Fruit fly (Drosophila melanogaster) whole organism, embryonic: ENCODE measurements around the gene Nepl13.

Experiments
- Ada2b ChIP-seq: fragments of 200-800 bp; sonication (Bioruptor generic); IDR thresholded peaks from 2 replicates; pipeline ENCODE4 v1.3.6; 2022; ENCODE audit warnings: missing biosample characterization, missing genetic modification characterization
- Blimp-1 ChIP-seq: fragments of 200-800 bp; sonication (Bioruptor generic); optimal IDR thresholded peaks from 3 replicates; lab custom pipeline; 2018; ENCODE audit warnings: missing biosample characterization, missing genetic modification characterization, mild to moderate bottlenecking, moderate library complexity, missing genetic modification reagents
- BtbVII ChIP-seq: fragments of 200-800 bp; sonication (Bioruptor generic); optimal IDR thresholded peaks from 3 replicates; lab custom pipeline; 2017; ENCODE audit warnings: missing biosample characterization, mild to moderate bottlenecking, missing genetic modification characterization
- CG10431 ChIP-seq: fragments of 200-800 bp; sonication (Bioruptor generic); optimal IDR thresholded peaks from 3 replicates; lab custom pipeline; 2018; ENCODE audit warnings: missing biosample characterization, mild to moderate bottlenecking, missing genetic modification characterization
- CG12219 ChIP-seq: fragments of 200-800 bp; sonication (Bioruptor generic); optimal IDR thresholded peaks from 3 replicates; lab custom pipeline; 2018; ENCODE audit warnings: missing biosample characterization, mild to moderate bottlenecking, missing genetic modification characterization
- CG12236 ChIP-seq: fragments of 200-800 bp; sonication (Bioruptor generic); optimal IDR thresholded peaks from 2 replicates; lab custom pipeline; 2016; ENCODE audit warnings: missing biosample characterization, missing genetic modification characterization
- CG13894 ChIP-seq: fragments of 200-800 bp; sonication (Bioruptor generic); optimal IDR thresholded peaks from 3 replicates; lab custom pipeline; 2018; ENCODE audit warnings: missing biosample characterization, mild to moderate bottlenecking, missing genetic modification characterization, moderate library complexity
- CG14667 ChIP-seq: fragments of 200-800 bp; sonication (Bioruptor generic); IDR thresholded peaks from 2 replicates; pipeline ENCODE4 v1.3.6; 2022; ENCODE audit warnings: missing biosample characterization, missing genetic modification characterization
- CG14710 ChIP-seq: fragments of 200-800 bp; sonication (Bioruptor generic); optimal IDR thresholded peaks from 3 replicates; lab custom pipeline; 2019; ENCODE audit warnings: missing biosample characterization, mild to moderate bottlenecking, missing genetic modification characterization, moderate library complexity
- CG15601 ChIP-seq: fragments of 200-800 bp; sonication (Bioruptor generic); optimal IDR thresholded peaks from 3 replicates; lab custom pipeline; 2019; ENCODE audit warnings: missing biosample characterization, mild to moderate bottlenecking, missing genetic modification characterization, moderate library complexity
- CG17328 ChIP-seq: fragments of 200-800 bp; sonication (Bioruptor generic); IDR thresholded peaks from 2 replicates; pipeline ENCODE4 v1.3.6; 2022; ENCODE audit warnings: missing biosample characterization, missing genetic modification characterization
- CG17568 ChIP-seq: fragments of 200-800 bp; sonication (Bioruptor generic); optimal IDR thresholded peaks from 2 replicates; lab custom pipeline; 2018; ENCODE audit warnings: missing biosample characterization, mild to moderate bottlenecking, missing genetic modification characterization, moderate library complexity
- CG2129 ChIP-seq: fragments of 200-800 bp; sonication (Bioruptor generic); IDR thresholded peaks from 2 replicates; pipeline ENCODE4 v1.3.6; 2022; ENCODE audit warnings: missing biosample characterization, missing genetic modification characterization; ENCODE audit not compliant: partially characterized antibody
- CG30020 ChIP-seq: fragments of 200-800 bp; optimal IDR thresholded peaks from 2 replicates; lab custom pipeline; 2019; ENCODE audit warnings: missing biosample characterization, mild to moderate bottlenecking, missing genetic modification characterization, moderate library complexity
- CG30403 ChIP-seq: fragments of 200-800 bp; sonication (Bioruptor generic); optimal IDR thresholded peaks from 3 replicates; lab custom pipeline; 2016; ENCODE audit warnings: missing biosample characterization, missing genetic modification characterization
- CG3995 ChIP-seq: fragments of 200-800 bp; sonication (Bioruptor generic); optimal IDR thresholded peaks from 3 replicates; lab custom pipeline; 2016; ENCODE audit warnings: missing biosample characterization, missing genetic modification characterization
- CG4360 ChIP-seq: fragments of 200-800 bp; sonication (Bioruptor generic); IDR thresholded peaks from 2 replicates; pipeline ENCODE4 v1.3.6; 2022; ENCODE audit warnings: missing biosample characterization, missing genetic modification characterization
- CG6254 ChIP-seq: fragments of 200-800 bp; sonication (Bioruptor generic); optimal IDR thresholded peaks from 3 replicates; lab custom pipeline; 2017; ENCODE audit warnings: mild to moderate bottlenecking, missing biosample characterization, missing genetic modification reagents, missing genetic modification characterization
- CG7372 ChIP-seq: fragments of 200-800 bp; sonication (Bioruptor generic); IDR thresholded peaks from 2 replicates; pipeline ENCODE4 v1.3.6; 2022; ENCODE audit warnings: missing biosample characterization, missing genetic modification characterization
- CG8281 ChIP-seq: fragments of 200-800 bp; sonication (Bioruptor generic); optimal IDR thresholded peaks from 2 replicates; lab custom pipeline; 2018; ENCODE audit warnings: missing biosample characterization, mild to moderate bottlenecking, missing genetic modification characterization, moderate library complexity
- CG8765 ChIP-seq: fragments of 200-800 bp; sonication (Bioruptor generic); IDR thresholded peaks from 2 replicates; pipeline ENCODE4 v1.3.6; 2022; ENCODE audit warnings: missing biosample characterization, missing genetic modification characterization
- CG8944 ChIP-seq: fragments of 200-800 bp; sonication (Bioruptor generic); optimal IDR thresholded peaks from 3 replicates; lab custom pipeline; 2016; ENCODE audit warnings: missing biosample characterization, missing genetic modification characterization
- CG9797 ChIP-seq: fragments of 200-800 bp; sonication (Bioruptor generic); optimal IDR thresholded peaks from 3 replicates; lab custom pipeline; 2018; ENCODE audit warnings: missing biosample characterization, mild to moderate bottlenecking, missing genetic modification characterization
- Dip2 ChIP-seq: fragments of 200-800 bp; sonication (Bioruptor generic); IDR thresholded peaks from 2 replicates; pipeline ENCODE4 v1.3.6; 2022; ENCODE audit warnings: missing biosample characterization, missing genetic modification characterization
- Doc3 ChIP-seq: fragments of 200-800 bp; sonication (Bioruptor generic); IDR thresholded peaks from 3 replicates; pipeline ENCODE4 v1.3.6; 2022; ENCODE audit warnings: missing biosample characterization, missing genetic modification characterization; ENCODE audit not compliant: partially characterized antibody
- Fer1 ChIP-seq: fragments of 200-800 bp; sonication (Bioruptor generic); optimal IDR thresholded peaks from 2 replicates; lab custom pipeline; 2017; ENCODE audit warnings: missing biosample characterization, mild to moderate bottlenecking, missing genetic modification characterization
- MESR4 ChIP-seq: fragments of 200-800 bp; sonication (Bioruptor generic); optimal IDR thresholded peaks from 2 replicates; lab custom pipeline; 2018; ENCODE audit warnings: missing biosample characterization, mild to moderate bottlenecking, missing genetic modification characterization, moderate library complexity
- MTF-1 ChIP-seq: fragments of 200-800 bp; sonication (Bioruptor generic); optimal IDR thresholded peaks from 2 replicates; lab custom pipeline; 2018; ENCODE audit warnings: missing biosample characterization, mild to moderate bottlenecking, missing genetic modification characterization, borderline replicate concordance
- Mes4 ChIP-seq: fragments of 200-800 bp; sonication (Bioruptor generic); optimal IDR thresholded peaks from 2 replicates; lab custom pipeline; 2016; ENCODE audit warnings: missing biosample characterization, missing genetic modification characterization
- Nf-YB ChIP-seq: fragments of 200-800 bp; sonication (Bioruptor generic); optimal IDR thresholded peaks from 3 replicates; lab custom pipeline; 2019; ENCODE audit warnings: missing biosample characterization, mild to moderate bottlenecking, missing genetic modification characterization, moderate library complexity
- Oaz ChIP-seq: fragments of 200-800 bp; sonication (Bioruptor generic); IDR thresholded peaks from 2 replicates; pipeline ENCODE4 v1.3.6; 2022; ENCODE audit warnings: missing biosample characterization, missing genetic modification characterization
- Sox102F ChIP-seq: fragments of 200-800 bp; sonication (Bioruptor generic); optimal IDR thresholded peaks from 2 replicates; lab custom pipeline; 2018; ENCODE audit warnings: missing biosample characterization, mild to moderate bottlenecking, missing genetic modification characterization, moderate library complexity
- Spps ChIP-seq: fragments of 200-800 bp; sonication (Bioruptor generic); optimal IDR thresholded peaks from 2 replicates; lab custom pipeline; 2018; ENCODE audit warnings: missing biosample characterization, mild to moderate bottlenecking, missing genetic modification characterization
- Tbp ChIP-seq: fragments of >200 bp; optimal IDR thresholded peaks from 2 replicates; lab custom pipeline; 2018; ENCODE audit warnings: missing biosample characterization, missing genetic modification characterization
- bcd ChIP-seq: fragments of 200-800 bp; sonication (Bioruptor generic); optimal IDR thresholded peaks from 2 replicates; lab custom pipeline; 2017; ENCODE audit warnings: missing biosample characterization, mild to moderate bottlenecking, missing genetic modification characterization
- btn ChIP-seq: fragments of 200-800 bp; sonication (Bioruptor generic); optimal IDR thresholded peaks from 2 replicates; lab custom pipeline; 2016; ENCODE audit warnings: missing biosample characterization, missing genetic modification characterization
- cato ChIP-seq: fragments of 200-800 bp; sonication (Bioruptor generic); optimal IDR thresholded peaks from 2 replicates; lab custom pipeline; 2016; ENCODE audit warnings: missing biosample characterization, missing genetic modification characterization, borderline replicate concordance
- cwo ChIP-seq: fragments of 200-800 bp; sonication (Bioruptor generic); optimal IDR thresholded peaks from 3 replicates; lab custom pipeline; 2017; ENCODE audit warnings: missing biosample characterization, missing genetic modification characterization, mild to moderate bottlenecking, moderate library complexity, missing genetic modification reagents
- dati ChIP-seq: fragments of 200-800 bp; sonication (Bioruptor generic); IDR thresholded peaks from 2 replicates; pipeline ENCODE4 v1.3.6; 2022; ENCODE audit warnings: missing biosample characterization, missing genetic modification characterization
- dmrt99B ChIP-seq: fragments of 200-800 bp; sonication (Bioruptor generic); optimal IDR thresholded peaks from 2 replicates; lab custom pipeline; 2018; ENCODE audit warnings: missing biosample characterization, mild to moderate bottlenecking, missing genetic modification characterization, moderate library complexity
- fd96Cb ChIP-seq: fragments of 200-800 bp; sonication (Bioruptor generic); optimal IDR thresholded peaks from 2 replicates; lab custom pipeline; 2018; ENCODE audit warnings: missing biosample characterization, mild to moderate bottlenecking, missing genetic modification characterization, moderate library complexity
- ham ChIP-seq: fragments of 200-800 bp; sonication (Bioruptor generic); IDR thresholded peaks from 2 replicates; pipeline ENCODE4 v1.3.6; 2022; ENCODE audit warnings: missing biosample characterization, missing genetic modification characterization
- ind ChIP-seq: fragments of 200-800 bp; sonication (Bioruptor generic); optimal IDR thresholded peaks from 3 replicates; lab custom pipeline; 2016; ENCODE audit warnings: missing biosample characterization, missing genetic modification characterization
- ken ChIP-seq: fragments of 200-800 bp; sonication (Bioruptor generic); IDR thresholded peaks from 3 replicates; pipeline ENCODE4 v1.3.6; 2022; ENCODE audit warnings: missing biosample characterization, missing genetic modification characterization
- kni ChIP-seq: fragments of 200-800 bp; sonication (Bioruptor generic); optimal IDR thresholded peaks from 3 replicates; lab custom pipeline; 2017; ENCODE audit warnings: mild to moderate bottlenecking, missing biosample characterization, missing genetic modification reagents, missing genetic modification characterization
- lilli ChIP-seq: fragments of 200-800 bp; sonication (Bioruptor generic); optimal IDR thresholded peaks from 3 replicates; lab custom pipeline; 2016; ENCODE audit warnings: missing biosample characterization, missing genetic modification characterization
- pita ChIP-seq: fragments of 200-800 bp; sonication (Bioruptor generic); optimal IDR thresholded peaks from 2 replicates; lab custom pipeline; 2017; ENCODE audit warnings: missing biosample characterization, mild to moderate bottlenecking, missing genetic modification characterization
- sd ChIP-seq: fragments of 200-800 bp; sonication (Bioruptor generic); optimal IDR thresholded peaks from 3 replicates; lab custom pipeline; 2018; ENCODE audit warnings: missing biosample characterization, mild to moderate bottlenecking, missing genetic modification characterization, moderate library complexity
- seq ChIP-seq: fragments of 200-800 bp; sonication (Bioruptor generic); IDR thresholded peaks from 2 replicates; pipeline ENCODE4 v1.3.6; 2022; ENCODE audit warnings: missing biosample characterization, missing genetic modification characterization
- sna ChIP-seq: fragments of 200-800 bp; sonication (Bioruptor generic); IDR thresholded peaks from 2 replicates; pipeline ENCODE4 v1.3.6; 2022; ENCODE audit warnings: missing biosample characterization, missing genetic modification characterization; ENCODE audit not compliant: partially characterized antibody
- vfl ChIP-seq: fragments of 200-800 bp; sonication (Bioruptor generic); optimal IDR thresholded peaks from 2 replicates; lab custom pipeline; 2016; ENCODE audit warnings: missing biosample characterization, missing genetic modification characterization

Gene Nepl13

dm6 chr3R:22781412-22781811, 20.5 kb upstream of the Nepl13 start (continued):
- TF ChIP-seq CG10431 (no peak), sd (tag; lab: Kevin White, UChicago) (peak; percentile 22), MTF-1 (no peak), CG9797 (GFP tag; lab: Kevin White, UChicago) (no peak), Ada2b (no peak), vfl (GFP tag; lab: Kevin White, UChicago) (no peak), ind (GFP tag; lab: Kevin White, UChicago) (no peak), Doc3 (GFP tag; lab: Robert Waterston, UW) (no peak), CG4360 (GFP tag; lab: Robert Waterston, UW) (no peak), dati (no peak), fd96Cb (tag; lab: Kevin White, UChicago) (no peak), Dip2 (GFP tag; lab: Robert Waterston, UW) (no peak), CG12236 (GFP tag; lab: Kevin White, UChicago) (no peak), CG30020 (tag; lab: Kevin White, UChicago) (no peak), bcd (GFP tag; lab: Kevin White, UChicago) (no peak), ham (GFP tag; lab: Robert Waterston, UW) (no peak), btn (GFP tag; lab: Kevin White, UChicago) (no peak), CG2129 (GFP tag; lab: Robert Waterston, UW) (no peak), kni (GFP tag; lab: Kevin White, UChicago) (no peak), CG12219 (GFP tag; lab: Kevin White, UChicago) (peak; percentile 28), Oaz (GFP tag; lab: Robert Waterston, UW) (no peak), lilli (GFP tag; lab: Kevin White, UChicago) (no peak), CG17328 (GFP tag; lab: Robert Waterston, UW) (no peak), MESR4 (GFP tag; lab: Kevin White, UChicago) (no peak), CG7372 (GFP tag; lab: Robert Waterston, UW) (no peak), CG8281 (tag; lab: Kevin White, UChicago) (no peak), CG30403 (GFP tag; lab: Kevin White, UChicago) (no peak), Tbp (no peak), ken (GFP tag; lab: Robert Waterston, UW) (0 out of 3 replicates have a peak, but pooled peaks have one; percentile 46), sna (GFP tag; lab: Robert Waterston, UW) (no peak), CG3995 (GFP tag; lab: Kevin White, UChicago) (no peak), Mes4 (GFP tag; lab: Kevin White, UChicago) (no peak), CG14710 (tag; lab: Kevin White, UChicago) (no peak), CG14667 (GFP tag; lab: Robert Waterston, UW) (no peak), cwo (GFP tag; lab: Kevin White, UChicago) (no peak), pita (GFP tag; lab: Kevin White, UChicago) (no peak), CG8765 (GFP tag; lab: Robert Waterston, UW) (peak; percentile 96), seq (GFP tag; lab: Robert Waterston, UW) (no peak), BtbVII (GFP tag; lab: Kevin White, UChicago) (no peak), Fer1 (GFP tag; lab: Kevin White, UChicago) (no peak), Blimp-1 (GFP tag; lab: Kevin White, UChicago) (peak; percentile 29), CG8944 (GFP tag; lab: Kevin White, UChicago) (no peak), dmrt99B (tag; lab: Kevin White, UChicago) (no peak), cato (GFP tag; lab: Kevin White, UChicago) (no peak), CG15601 (tag; lab: Kevin White, UChicago) (no peak), Sox102F (GFP tag; lab: Kevin White, UChicago) (no peak), Nf-YB (GFP tag; lab: Kevin White, UChicago) (no peak), CG6254 (peak; percentile 28), Spps (tag; lab: Kevin White, UChicago) (no peak), CG13894 (tag; lab: Kevin White, UChicago) (no peak), CG17568 (GFP tag; lab: Kevin White, UChicago) (no peak)
